Worm (Caenorhabditis elegans) whole organism, early embryonic: ENCODE measurements around the gene fbxa-98.

ENCODE experiments used
- B0310.2 ChIP-seq: sonication (generic microtip); optimal IDR thresholded peaks from 2 replicates; lab custom pipeline; 2016; ENCODE audit warnings: mild to moderate bottlenecking, missing genetic modification characterization, missing compliant biosample characterization
- ama-1 ChIP-seq: fragments of 150-350 bp; optimal IDR thresholded peaks from 2 replicates; lab custom pipeline; 2014
- ceh-13 ChIP-seq: fragments of 200-800 bp; sonication (Bioruptor generic); optimal IDR thresholded peaks from 2 replicates; lab custom pipeline; 2018; ENCODE audit warnings: mild to moderate bottlenecking, missing genetic modification characterization, missing compliant biosample characterization
- flt-1 ChIP-seq: fragments of 200-800 bp; sonication (Bioruptor generic); IDR thresholded peaks from 2 replicates; pipeline ENCODE4 v1.3.6; 2022; ENCODE audit warnings: missing genetic modification characterization, missing compliant biosample characterization

DNA sequence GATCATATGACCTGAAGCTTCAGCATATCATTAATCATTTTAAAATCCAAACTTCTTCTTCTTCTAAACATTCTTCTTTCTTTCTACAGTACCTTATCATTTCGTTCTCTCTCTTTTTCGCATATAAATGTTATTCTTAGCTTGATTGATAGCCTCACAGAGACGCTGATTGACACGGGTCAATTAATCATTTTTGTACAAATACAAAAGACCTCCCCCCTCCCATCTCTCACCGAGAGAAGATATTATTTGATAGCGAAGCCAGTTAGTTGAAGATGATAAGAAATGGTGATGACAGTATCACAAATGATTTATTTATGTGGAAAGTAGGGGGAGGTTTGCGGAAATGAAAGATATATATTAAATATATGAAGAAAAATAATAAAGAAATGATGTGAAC is 49.5 kb downstream of the fbxa-98 start:
- no peak for TF ChIP-seq ama-1 (lab: Kevin White, UChicago)
- no peak for TF ChIP-seq ceh-13
- TF ChIP-seq B0310.2 = no peak
- no peak for TF ChIP-seq flt-1 (GFP tag; lab: Robert Waterston, UW)
